Worm (Caenorhabditis elegans): ENCODE results near the gene R01E6.2.

ce11 chrX:13539701-13540100, 26.6 kb downstream of the R01E6.2 start:
- TF ChIP-seq ztf-11 (tag; optimal IDR thresholded peaks at IDR 0.05) (no peak), unc-62 (GFP tag; optimal IDR thresholded peaks at IDR 0.05) (no peak), elt-3 (tag; optimal IDR thresholded peaks at IDR 0.05) (no peak), ces-1 (GFP tag; optimal IDR thresholded peaks at IDR 0.05) (no peak), snpc-4 (tag; optimal IDR thresholded peaks at IDR 0.05) (no peak), nhr-28 (tag; optimal IDR thresholded peaks at IDR 0.05) (no peak)
